Fruit fly (Drosophila melanogaster): ENCODE measurements around the gene Osbp.

DNA sequence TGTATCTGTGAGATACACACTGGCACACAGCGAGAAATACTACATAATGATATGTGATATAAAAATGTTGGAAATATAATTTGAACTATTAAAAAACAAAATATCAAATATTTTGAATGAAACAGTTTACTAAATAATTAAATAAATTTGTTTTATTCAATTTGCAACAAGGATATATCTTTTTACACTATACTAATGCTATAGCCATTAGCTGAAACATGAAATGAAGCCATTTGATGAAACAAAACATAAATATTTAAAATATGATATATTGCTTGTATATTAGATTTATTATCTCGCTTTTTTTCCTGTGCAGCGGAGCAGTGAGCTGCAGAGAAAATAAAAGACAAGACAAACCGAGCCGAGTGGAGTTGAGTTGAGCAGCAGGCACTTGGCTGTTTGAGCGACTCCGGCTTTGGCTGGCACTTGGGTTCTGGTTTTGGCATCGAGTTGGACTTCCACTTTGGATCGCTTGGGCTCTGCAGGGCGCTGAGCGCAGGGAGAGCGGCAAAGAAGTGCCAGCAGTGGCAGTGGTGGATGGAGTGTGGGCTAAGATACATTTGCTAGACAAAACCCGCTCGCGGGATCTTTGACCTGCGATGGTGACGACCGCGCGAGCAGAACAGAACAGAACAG lies 44.6 kb downstream of the Osbp start:
- TF ChIP-seq ttk (optimal IDR thresholded peaks at IDR 0.05) (no peak), Sin3A (optimal IDR thresholded peaks at IDR 0.05) (no peak), insv (optimal IDR thresholded peaks at IDR 0.05) (no peak), Myc (optimal IDR thresholded peaks at IDR 0.05) (no peak)

Measured in Kc167 (cell line).